Worm (Caenorhabditis elegans): ENCODE results near the gene srx-62.

The srx-62 gene

DNA sequence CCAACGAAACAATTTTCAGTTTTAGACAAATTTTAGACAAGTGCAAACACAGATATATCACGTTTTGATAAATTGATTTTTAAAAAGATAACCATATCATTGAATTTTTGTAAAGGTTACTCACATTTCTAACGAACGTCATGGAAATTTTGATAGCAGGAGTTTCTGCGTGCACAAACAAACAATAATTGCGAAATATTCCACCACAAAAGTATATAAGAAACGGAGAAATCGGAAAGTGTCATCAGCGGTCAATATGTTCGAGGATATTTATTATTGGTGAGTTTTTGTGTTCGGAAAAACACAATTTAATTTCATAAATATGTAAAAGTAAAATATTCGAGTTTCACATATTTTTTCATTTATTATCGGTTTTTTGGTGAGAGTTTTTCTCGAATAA is 38.6 kb upstream of the srx-62 start, which contains the start of gene C49G7.7:
Gene C49G7.7 (plus strand): TSS at position 174 of the 400 bp plus-strand sequence.
- TF ChIP-seq ama-1 (optimal IDR thresholded peaks at IDR 0.05), result no peak
- TF ChIP-seq sea-2 (GFP tag; optimal IDR thresholded peaks at IDR 0.05), result no peak
- no peak for TF ChIP-seq nhr-23 (tag; optimal IDR thresholded peaks at IDR 0.05)
- TF ChIP-seq nhr-237 (tag; optimal IDR thresholded peaks at IDR 0.05), result no peak
- no peak for TF ChIP-seq nhr-77 (tag; optimal IDR thresholded peaks at IDR 0.05)
- no peak for TF ChIP-seq lin-15B (tag; optimal IDR thresholded peaks at IDR 0.05)
- TF ChIP-seq ceh-82 (tag; optimal IDR thresholded peaks at IDR 0.05), result no peak
- no peak for TF ChIP-seq mdl-1 (tag; optimal IDR thresholded peaks at IDR 0.05)
- TF ChIP-seq unc-39 (tag; optimal IDR thresholded peaks at IDR 0.05), result no peak

DNA sequence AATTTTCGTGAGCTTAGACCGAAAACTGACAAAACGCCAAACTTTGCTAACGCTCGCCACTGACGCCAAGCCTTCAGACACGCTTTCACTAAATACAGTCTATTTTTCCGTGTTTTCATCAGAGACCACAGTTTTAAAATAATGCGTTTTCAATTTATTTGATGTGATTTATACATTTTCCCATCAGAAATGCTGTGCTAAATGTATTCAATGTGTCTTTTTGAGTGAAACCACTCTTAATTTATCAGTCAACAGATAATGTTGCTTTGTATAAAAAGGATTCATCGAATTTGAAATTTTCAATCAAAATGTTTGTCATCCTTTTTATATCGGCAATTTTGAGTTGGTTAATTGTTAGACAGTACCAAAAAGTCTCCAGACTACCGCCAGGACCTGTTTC is 35.6 kb upstream of the srx-62 start, which contains the start of gene cyp-35A4:
Gene cyp-35A4 (plus strand): TSS at position 301 of the 400 bp plus-strand sequence.
- TF ChIP-seq lin-15B (tag; optimal IDR thresholded peaks at IDR 0.05) (no peak), sea-2 (GFP tag; optimal IDR thresholded peaks at IDR 0.05) (no peak), aly-2 (tag; optimal IDR thresholded peaks at IDR 0.05) (no peak), elt-2 (tag; optimal IDR thresholded peaks at IDR 0.05) (no peak), pqm-1 (tag; optimal IDR thresholded peaks at IDR 0.05) (no peak), ZK546.5 (tag; optimal IDR thresholded peaks at IDR 0.05) (no peak), ztf-4 (tag; optimal IDR thresholded peaks at IDR 0.05) (no peak), unc-62 (GFP tag; optimal IDR thresholded peaks at IDR 0.05) (no peak), skn-1 (tag; optimal IDR thresholded peaks at IDR 0.05) (no peak), daf-12 (tag; optimal IDR thresholded peaks at IDR 0.05) (no peak), elt-3 (tag; optimal IDR thresholded peaks at IDR 0.05) (no peak), nfya-1 (tag; optimal IDR thresholded peaks at IDR 0.05; ENCODE audit: insufficient read depth) (no peak), fkh-10 (GFP tag; optimal IDR thresholded peaks at IDR 0.05) (no peak), nhr-25 (tag; optimal IDR thresholded peaks at IDR 0.05) (no peak), egl-5 (tag; optimal IDR thresholded peaks at IDR 0.05) (no peak), pha-4 (tag; optimal IDR thresholded peaks at IDR 0.05) (no peak), tbx-2 (tag; optimal IDR thresholded peaks at IDR 0.05) (no peak), lsy-12 (tag; optimal IDR thresholded peaks at IDR 0.05) (no peak), fos-1 (tag; optimal IDR thresholded peaks at IDR 0.05) (no peak)

DNA sequence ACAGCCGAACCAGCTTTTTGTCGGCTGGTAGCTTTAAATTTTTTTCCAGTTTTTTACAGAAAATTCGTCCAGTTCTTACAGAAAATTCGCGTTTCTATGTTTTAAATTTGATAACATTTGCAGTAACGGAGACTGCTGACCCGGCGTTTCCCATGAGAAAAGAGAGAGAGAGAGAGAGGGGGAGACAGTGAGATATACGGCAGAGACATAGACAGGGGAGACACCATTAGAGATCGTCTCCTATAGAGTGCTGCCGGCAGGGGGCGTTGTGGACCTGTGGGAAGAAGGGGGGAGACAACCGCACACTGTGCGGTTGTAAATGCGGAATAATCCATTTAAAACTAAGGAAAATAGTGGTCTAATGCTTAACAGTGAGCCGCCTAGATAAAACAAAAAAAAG is 33.9 kb upstream of the srx-62 start:
- TF ChIP-seq nfya-1 (tag; optimal IDR thresholded peaks at IDR 0.05; ENCODE audit: insufficient read depth) (peak; percentile 87), unc-39 (tag; optimal IDR thresholded peaks at IDR 0.05) (no peak), elt-2 (tag; optimal IDR thresholded peaks at IDR 0.05) (peak; percentile 30)

DNA sequence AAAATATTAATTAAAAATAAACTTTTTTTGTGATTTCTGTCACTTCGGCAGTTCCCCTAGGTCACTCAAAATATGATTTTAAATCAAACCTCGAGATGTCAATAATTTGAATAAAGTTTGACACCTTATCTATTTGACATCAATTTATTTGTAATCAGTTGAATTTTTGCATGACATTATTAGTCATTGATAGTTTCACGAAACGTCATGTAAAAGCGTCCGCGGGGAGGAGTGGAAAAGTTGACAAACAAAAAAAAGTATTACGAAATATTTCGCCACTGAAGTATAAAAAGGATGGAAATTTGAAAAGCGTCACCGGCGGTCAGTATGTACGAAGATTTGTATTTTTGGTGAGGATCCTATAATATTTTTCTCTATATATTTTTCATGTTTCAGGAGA is 29.0 kb upstream of the srx-62 start, which contains the start of gene K09D9.1:
Gene K09D9.1 (plus strand): TSS at position 271 of the 400 bp plus-strand sequence.
- TF ChIP-seq ceh-9 (tag; optimal IDR thresholded peaks at IDR 0.05) (no peak), ama-1 (optimal IDR thresholded peaks at IDR 0.05) (no peak), snpc-4 (tag; optimal IDR thresholded peaks at IDR 0.05) (no peak), egl-27 (tag; optimal IDR thresholded peaks at IDR 0.05) (no peak), tbx-2 (tag; optimal IDR thresholded peaks at IDR 0.05) (no peak), nfya-1 (tag; optimal IDR thresholded peaks at IDR 0.05; ENCODE audit: insufficient read depth) (no peak), nhr-237 (tag; optimal IDR thresholded peaks at IDR 0.05) (no peak), fos-1 (tag; optimal IDR thresholded peaks at IDR 0.05) (no peak), daf-12 (tag; optimal IDR thresholded peaks at IDR 0.05) (no peak), nhr-67 (tag; optimal IDR thresholded peaks at IDR 0.05) (no peak), R02D3.7 (tag; optimal IDR thresholded peaks at IDR 0.05) (no peak), zag-1 (tag; optimal IDR thresholded peaks at IDR 0.05) (no peak), elt-2 (tag; optimal IDR thresholded peaks at IDR 0.05) (peak; percentile 92), eor-1 (tag; optimal IDR thresholded peaks at IDR 0.05) (no peak), nhr-25 (tag; optimal IDR thresholded peaks at IDR 0.05) (no peak), aly-2 (tag; optimal IDR thresholded peaks at IDR 0.05) (no peak), jun-1 (tag; optimal IDR thresholded peaks at IDR 0.05) (peak; percentile 64), pqm-1 (tag; optimal IDR thresholded peaks at IDR 0.05) (peak; percentile 81)

DNA sequence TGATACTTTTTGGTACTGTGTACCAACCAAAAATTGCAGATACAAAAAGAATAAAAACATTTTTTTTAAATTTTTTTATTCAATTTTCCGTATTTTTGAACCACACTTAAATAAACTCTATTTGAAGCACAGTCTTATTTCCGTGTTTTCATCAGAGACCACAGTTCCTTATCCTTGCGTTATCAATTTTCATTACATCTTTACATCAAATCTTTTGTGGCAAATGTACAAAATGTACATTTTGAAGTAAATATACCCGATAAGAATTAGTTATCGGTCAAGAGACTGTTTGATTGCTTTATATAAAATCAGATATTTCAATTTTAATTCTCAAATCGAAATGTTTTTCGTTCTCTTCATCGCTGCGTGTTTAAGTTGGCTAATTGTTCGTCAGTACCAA is 26.6 kb upstream of the srx-62 start, which contains the start of gene cyp-35A3:
Gene cyp-35A3 (plus strand): TSS at position 301 of the 400 bp plus-strand sequence.
- no peak for TF ChIP-seq zag-1 (tag; optimal IDR thresholded peaks at IDR 0.05)
- no peak for TF ChIP-seq fos-1 (tag; optimal IDR thresholded peaks at IDR 0.05)
- no peak for TF ChIP-seq hmg-11 (tag; optimal IDR thresholded peaks at IDR 0.05)
- no peak for TF ChIP-seq lin-15B (tag; optimal IDR thresholded peaks at IDR 0.05)
- TF ChIP-seq elt-2 (tag; optimal IDR thresholded peaks at IDR 0.05), result no peak
- no peak for TF ChIP-seq nhr-25 (tag; optimal IDR thresholded peaks at IDR 0.05)
- TF ChIP-seq pha-4 (tag; optimal IDR thresholded peaks at IDR 0.05), result no peak
- no peak for TF ChIP-seq jun-1 (tag; optimal IDR thresholded peaks at IDR 0.05)
- no peak for TF ChIP-seq egl-27 (tag; optimal IDR thresholded peaks at IDR 0.05)
- no peak for TF ChIP-seq ceh-82 (tag; optimal IDR thresholded peaks at IDR 0.05)
- TF ChIP-seq unc-39 (tag; optimal IDR thresholded peaks at IDR 0.05), result no peak
- TF ChIP-seq R02D3.7 (tag; optimal IDR thresholded peaks at IDR 0.05), result no peak
- no peak for TF ChIP-seq eor-1 (tag; optimal IDR thresholded peaks at IDR 0.05)
